ENCODE assay signal across 8 worm cellular contexts in the genomic region with DNA sequence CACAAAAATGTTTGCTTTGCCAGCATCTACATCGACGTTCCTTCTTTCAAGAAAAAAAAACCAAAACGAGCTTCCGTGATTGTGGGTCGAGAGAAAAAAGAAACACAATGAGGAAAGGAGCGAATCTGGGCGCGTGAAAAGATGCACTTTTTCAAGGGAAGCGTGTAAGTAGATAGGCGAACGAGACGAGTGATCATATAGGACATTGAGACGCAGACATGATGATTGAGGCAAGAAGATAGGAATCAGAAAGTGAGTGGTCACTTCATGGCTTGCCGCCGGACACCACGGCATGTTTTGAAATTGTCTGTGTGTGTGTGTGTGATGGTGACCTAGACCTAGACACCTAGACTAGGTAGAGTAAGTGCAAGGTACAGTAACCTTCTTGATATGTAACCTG.
TF ChIP-seq lines count a peak whose summit lies in the region.

No protein-coding gene starts in this region.

TF ChIP-seq in whole organism, L1 larva, 84 proteins besides CTCF, POLR2A, EP300 and RAD21 (continues in another document):
- TF ChIP-seq swsn-7 (tag; optimal IDR thresholded peaks at IDR 0.05; lab: Kevin White, UChicago) = peak; percentile 22
- TF ChIP-seq nhr-85 (tag; lab: Kevin White, UChicago) = peak; percentile 94
- TF ChIP-seq mab-9 (GFP tag; IDR thresholded peaks at IDR 0.05; lab: Robert Waterston, UW) = no peak
- TF ChIP-seq pag-3 (tag; optimal IDR thresholded peaks at IDR 0.05; lab: Kevin White, UChicago; ENCODE audit: borderline replicate concordance, insufficient read depth) = no peak
- peak; percentile 8 for TF ChIP-seq skn-1 (tag; optimal IDR thresholded peaks at IDR 0.05; lab: Kevin White, UChicago)
- peak in 2 of 6 experiments; percentile 26 to 57 for TF ChIP-seq elt-3 (tag; optimal IDR thresholded peaks at IDR 0.05; lab: Kevin White, UChicago)
- no peak for TF ChIP-seq isw-1 (GFP tag; IDR thresholded peaks at IDR 0.05; lab: Robert Waterston, UW)
- peak; percentile 62 for TF ChIP-seq mep-1 (tag; optimal IDR thresholded peaks at IDR 0.05; lab: Kevin White, UChicago)
- no peak for TF ChIP-seq pqm-1 (tag; optimal IDR thresholded peaks at IDR 0.05; lab: Kevin White, UChicago)
- no peak for TF ChIP-seq ceh-63 (GFP tag; optimal IDR thresholded peaks at IDR 0.05; lab: Kevin White, UChicago)
- TF ChIP-seq blmp-1 (tag; optimal IDR thresholded peaks at IDR 0.05; lab: Kevin White, UChicago) = peak; percentile 94

TF ChIP-seq in whole organism, L2 larva, 48 proteins besides CTCF, POLR2A, EP300 and RAD21 (continues in another document):
- TF ChIP-seq mdl-1 (tag; optimal IDR thresholded peaks at IDR 0.05; lab: Kevin White, UChicago) = peak; percentile 49 to 69
- no peak for TF ChIP-seq nhr-12 (tag; optimal IDR thresholded peaks at IDR 0.05; lab: Kevin White, UChicago)
- TF ChIP-seq nhr-11 (tag; optimal IDR thresholded peaks at IDR 0.05; lab: Kevin White, UChicago) = no peak
- TF ChIP-seq fos-1 (tag; optimal IDR thresholded peaks at IDR 0.05; lab: Kevin White, UChicago) = peak; percentile 83
- peak; percentile 51 for TF ChIP-seq crh-2 (tag; optimal IDR thresholded peaks at IDR 0.05; lab: Kevin White, UChicago)
- TF ChIP-seq elt-1 (tag; optimal IDR thresholded peaks at IDR 0.05; lab: Kevin White, UChicago) = no peak
- no peak for TF ChIP-seq unc-55 (GFP tag; optimal IDR thresholded peaks at IDR 0.05; lab: Kevin White, UChicago)
- TF ChIP-seq sma-9 (GFP tag; optimal IDR thresholded peaks at IDR 0.05; lab: Kevin White, UChicago) = peak; percentile 82
- TF ChIP-seq sma-9 (tag; optimal IDR thresholded peaks at IDR 0.05; lab: Kevin White, UChicago) = no peak
- TF ChIP-seq mab-5 (tag; optimal IDR thresholded peaks at IDR 0.05; lab: Kevin White, UChicago) = no peak
- peak; percentile 52 for TF ChIP-seq nhr-25 (tag; optimal IDR thresholded peaks at IDR 0.05; lab: Kevin White, UChicago)

TF ChIP-seq in whole organism, L3 larva, 47 proteins besides CTCF, POLR2A, EP300 and RAD21 (continues in another document):
- TF ChIP-seq elt-1 (tag; optimal IDR thresholded peaks at IDR 0.05; lab: Kevin White, UChicago) (peak; percentile 59), ztf-11 (tag; optimal IDR thresholded peaks at IDR 0.05; lab: Kevin White, UChicago) (no peak), egl-27 (tag; optimal IDR thresholded peaks at IDR 0.05; lab: Kevin White, UChicago) (no peak), sea-2 (GFP tag; optimal IDR thresholded peaks at IDR 0.05; lab: Kevin White, UChicago) (no peak), nhr-76 (tag; optimal IDR thresholded peaks at IDR 0.05; lab: Kevin White, UChicago) (no peak), eor-1 (tag; optimal IDR thresholded peaks at IDR 0.05; lab: Kevin White, UChicago) (no peak), ztf-4 (tag; optimal IDR thresholded peaks at IDR 0.05; lab: Kevin White, UChicago) (no peak), nhr-11 (tag; optimal IDR thresholded peaks at IDR 0.05; lab: Kevin White, UChicago) (no peak), ceh-82 (tag; optimal IDR thresholded peaks at IDR 0.05; lab: Kevin White, UChicago) (no peak), ceh-16 (tag; optimal IDR thresholded peaks at IDR 0.05; lab: Kevin White, UChicago) (no peak), ceh-9 (tag; optimal IDR thresholded peaks at IDR 0.05; lab: Kevin White, UChicago) (no peak), fkh-2 (tag; optimal IDR thresholded peaks at IDR 0.05; lab: Kevin White, UChicago) (no peak)

TF ChIP-seq in whole organism, L4 larva, 104 proteins besides CTCF, POLR2A, EP300 and RAD21 (continues in another document):
- TF ChIP-seq ces-1 (GFP tag; optimal IDR thresholded peaks at IDR 0.05; lab: Kevin White, UChicago) (no peak), mes-2 (tag; optimal IDR thresholded peaks at IDR 0.05; lab: Kevin White, UChicago; ENCODE audit: poor library complexity, severe bottlenecking) (peak; percentile 54), aly-2 (tag; optimal IDR thresholded peaks at IDR 0.05; lab: Kevin White, UChicago) (no peak), ceh-28 (tag; optimal IDR thresholded peaks at IDR 0.05; lab: Kevin White, UChicago) (no peak), mxl-3 (GFP tag; optimal IDR thresholded peaks at IDR 0.05; lab: Kevin White, UChicago) (peak; percentile 91), cey-2 (tag; optimal IDR thresholded peaks at IDR 0.05; lab: Kevin White, UChicago; ENCODE audit: borderline replicate concordance, insufficient read depth) (no peak), madf-5 (GFP tag; IDR thresholded peaks at IDR 0.05; lab: Robert Waterston, UW) (no peak), pha-4 (GFP tag; IDR thresholded peaks at IDR 0.05; lab: Robert Waterston, UW) (no peak), pha-4 (tag; optimal IDR thresholded peaks at IDR 0.05; lab: Kevin White, UChicago) (no peak), fos-1 (tag; optimal IDR thresholded peaks at IDR 0.05; lab: Kevin White, UChicago) (no peak), F26F4.8 (GFP tag; conservative IDR thresholded peaks at IDR 0.05; lab: Robert Waterston, UW) (no peak)

TF ChIP-seq in whole organism, early embryonic, 17 proteins besides CTCF, POLR2A, EP300 and RAD21:
- TF ChIP-seq ceh-13 (GFP tag; optimal IDR thresholded peaks at IDR 0.05; lab: Kevin White, UChicago) (no peak), F13C5.2 (tag; optimal IDR thresholded peaks at IDR 0.05; lab: Kevin White, UChicago) (peak; percentile 28), hnd-1 (tag; optimal IDR thresholded peaks at IDR 0.05; lab: Kevin White, UChicago) (no peak), hmg-4 (GFP tag; optimal IDR thresholded peaks at IDR 0.05; lab: Kevin White, UChicago) (peak; percentile 34)

TF ChIP-seq in whole organism, late embryonic, 69 proteins besides CTCF, POLR2A, EP300 and RAD21 (continues in another document):
- TF ChIP-seq sox-4 (tag; optimal IDR thresholded peaks at IDR 0.05; lab: Kevin White, UChicago) = no peak
- TF ChIP-seq ahr-1 (tag; optimal IDR thresholded peaks at IDR 0.05; lab: Kevin White, UChicago) = no peak
- TF ChIP-seq fax-1 (tag; optimal IDR thresholded peaks at IDR 0.05; lab: Kevin White, UChicago) = no peak
- no peak for TF ChIP-seq madf-2 (tag; optimal IDR thresholded peaks at IDR 0.05; lab: Kevin White, UChicago)
- peak; percentile 3 for TF ChIP-seq F13H6.1 (tag; optimal IDR thresholded peaks at IDR 0.05; lab: Kevin White, UChicago)
- no peak for TF ChIP-seq syd-9 (tag; optimal IDR thresholded peaks at IDR 0.05; lab: Kevin White, UChicago)
- TF ChIP-seq ceh-22 (tag; optimal IDR thresholded peaks at IDR 0.05; lab: Kevin White, UChicago) = no peak
- TF ChIP-seq rnt-1 (tag; optimal IDR thresholded peaks at IDR 0.05; lab: Kevin White, UChicago) = peak; percentile 44
- no peak for TF ChIP-seq dve-1 (tag; optimal IDR thresholded peaks at IDR 0.05; lab: Kevin White, UChicago)
- no peak for TF ChIP-seq ceh-2 (tag; optimal IDR thresholded peaks at IDR 0.05; lab: Kevin White, UChicago)
- peak; percentile 25 for TF ChIP-seq nfya-1 (tag; optimal IDR thresholded peaks at IDR 0.05; lab: Kevin White, UChicago)
- no peak for TF ChIP-seq K02D7.2 (tag; optimal IDR thresholded peaks at IDR 0.05; lab: Kevin White, UChicago)
- no peak for TF ChIP-seq lim-6 (tag; optimal IDR thresholded peaks at IDR 0.05; lab: Kevin White, UChicago)
- TF ChIP-seq hlh-15 (tag; optimal IDR thresholded peaks at IDR 0.05; lab: Kevin White, UChicago) = no peak
- TF ChIP-seq ceh-31 (tag; optimal IDR thresholded peaks at IDR 0.05; lab: Kevin White, UChicago) = peak; percentile 28

TF ChIP-seq in whole organism, mixed stage, embryonic, 35 proteins besides CTCF, POLR2A, EP300 and RAD21 (continues in another document):
- TF ChIP-seq sptf-1 (tag; optimal IDR thresholded peaks at IDR 0.05; lab: Kevin White, UChicago) (no peak), pha-4 (tag; optimal IDR thresholded peaks at IDR 0.05; lab: Kevin White, UChicago) (no peak), sem-2 (GFP tag; optimal IDR thresholded peaks at IDR 0.05; lab: Kevin White, UChicago) (no peak), ces-1 (GFP tag; optimal IDR thresholded peaks at IDR 0.05; lab: Kevin White, UChicago) (peak; percentile 37), mep-1 (tag; optimal IDR thresholded peaks at IDR 0.05; lab: Kevin White, UChicago) (no peak), ceh-43 (GFP tag; optimal IDR thresholded peaks at IDR 0.05; lab: Kevin White, UChicago) (no peak), flh-1 (GFP tag; optimal IDR thresholded peaks at IDR 0.05; lab: Kevin White, UChicago) (no peak), hlh-1 (tag; optimal IDR thresholded peaks at IDR 0.05; lab: Kevin White, UChicago) (no peak), cnd-1 (tag; optimal IDR thresholded peaks at IDR 0.05; lab: Kevin White, UChicago) (no peak), ham-2 (GFP tag; optimal IDR thresholded peaks at IDR 0.05; lab: Kevin White, UChicago) (peak; percentile 27), unc-120 (tag; optimal IDR thresholded peaks at IDR 0.05; lab: Kevin White, UChicago; ENCODE audit: poor library complexity, severe bottlenecking) (no peak), elt-1 (tag; optimal IDR thresholded peaks at IDR 0.05; lab: Kevin White, UChicago; ENCODE audit: borderline replicate concordance, insufficient read depth) (peak; percentile 65), nhr-28 (tag; optimal IDR thresholded peaks at IDR 0.05; lab: Kevin White, UChicago) (no peak), nhr-76 (tag; optimal IDR thresholded peaks at IDR 0.05; lab: Kevin White, UChicago) (no peak), nhr-237 (tag; optimal IDR thresholded peaks at IDR 0.05; lab: Kevin White, UChicago) (no peak)

TF ChIP-seq in whole organism, young adult, 124 proteins besides CTCF, POLR2A, EP300 and RAD21:
- TF ChIP-seq nhr-80 (tag; optimal IDR thresholded peaks at IDR 0.05; lab: Kevin White, UChicago) (peak; percentile 17), hmg-1.2 (GFP tag; IDR thresholded peaks at IDR 0.05; lab: Robert Waterston, UW) (peak; percentile 68; the same call in 1 of the 2 replicates), akir-1 (GFP tag; optimal IDR thresholded peaks at IDR 0.05; lab: Kevin White, UChicago) (no peak), zfh-2 (GFP tag; conservative IDR thresholded peaks at IDR 0.05; lab: Robert Waterston, UW) (0 out of 2 replicates have a peak, but pooled peaks have one; percentile 17)
